Worm (Caenorhabditis elegans) whole organism, midembryonic: ENCODE data around the gene znf-207.

Source experiments
- T22C8.4 ChIP-seq: fragments of 200-800 bp; sonication (Bioruptor generic); IDR thresholded peaks from 2 replicates; pipeline ENCODE4 v1.3.6; 2022; ENCODE audit warnings: missing genetic modification characterization, missing compliant biosample characterization
- flt-1 ChIP-seq: fragments of 200-800 bp; sonication (Bioruptor generic); IDR thresholded peaks from 2 replicates; pipeline ENCODE4 v1.3.6; 2022; ENCODE audit warnings: missing genetic modification characterization, missing compliant biosample characterization
- klf-2 ChIP-seq: fragments of 200-800 bp; sonication (Bioruptor generic); conservative IDR thresholded peaks from 2 replicates; pipeline ENCODE4 v1.3.6; 2022; ENCODE audit warnings: missing genetic modification reagents, missing genetic modification characterization, missing compliant biosample characterization
- med-1 ChIP-seq: sonication (generic microtip); optimal IDR thresholded peaks from 2 replicates; lab custom pipeline; 2017; ENCODE audit warnings: missing genetic modification characterization, mild to moderate bottlenecking, missing compliant biosample characterization, antibody characterized with exemption, missing genetic modification reagents; ENCODE audit not compliant: insufficient read depth
- ztf-23 ChIP-seq: fragments of 200-800 bp; sonication (Bioruptor generic); IDR thresholded peaks from 2 replicates; pipeline ENCODE4 v1.3.6; 2022; ENCODE audit warnings: missing genetic modification reagents, missing genetic modification characterization, missing compliant biosample characterization

DNA sequence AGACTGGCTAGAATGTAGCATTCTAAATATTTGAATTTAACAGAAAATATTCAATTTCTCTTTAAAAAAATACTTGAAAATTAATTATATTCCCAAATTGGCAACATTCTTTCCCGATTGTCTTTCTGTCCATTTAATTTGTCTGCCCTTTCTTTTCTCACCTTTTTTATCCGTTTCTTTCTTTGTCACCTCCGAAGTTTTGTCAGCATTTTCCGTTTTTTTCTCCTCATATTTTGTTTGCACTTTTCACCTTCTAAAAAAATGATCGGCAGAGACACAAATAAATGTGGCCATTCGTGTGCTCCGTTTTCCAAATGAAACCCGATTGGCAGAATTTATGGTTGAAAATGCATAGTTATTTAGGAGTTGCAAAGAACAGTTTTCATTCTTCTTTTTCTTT lies 5.3 kb downstream of the znf-207 start:
- TF ChIP-seq T22C8.4 (GFP tag; lab: Robert Waterston, UW) (no peak), med-1 (GFP tag; lab: Kevin White, UChicago) (no peak), klf-2 (GFP tag; lab: Robert Waterston, UW) (no peak), flt-1 (GFP tag; lab: Robert Waterston, UW) (no peak), ztf-23 (GFP tag; lab: Robert Waterston, UW) (no peak)
